Worm (Caenorhabditis elegans): ENCODE data around the gene egl-20.

egl-20 gene

DNA sequence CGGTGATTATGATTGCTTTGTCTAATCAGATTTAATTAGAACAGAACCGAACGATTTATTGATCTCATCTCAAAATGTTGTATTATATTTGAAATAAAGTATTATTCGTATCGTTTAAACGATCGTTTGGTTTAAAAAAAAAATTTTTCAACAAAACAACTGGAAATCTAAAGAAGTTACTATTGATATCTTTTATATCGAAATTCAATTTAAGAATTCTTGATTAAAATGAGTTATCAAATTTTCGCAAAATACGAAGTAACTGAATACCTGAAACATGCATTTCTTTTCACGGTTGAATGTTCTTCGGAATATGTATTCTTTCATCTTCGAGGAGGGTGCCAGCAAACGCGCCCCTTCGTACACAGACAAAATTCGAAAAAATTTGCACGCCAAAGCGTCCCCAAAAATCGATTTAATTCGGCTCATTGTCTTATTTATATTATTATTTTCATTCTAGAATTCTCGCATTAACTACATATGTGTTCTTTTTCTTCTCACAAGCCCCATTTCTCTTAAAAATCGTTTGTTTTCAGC is 42.7 kb upstream of the egl-20 start, which contains the start of gene npp-1 (continued):
- peak; percentile 30 for TF ChIP-seq lin-13 (GFP tag; optimal IDR thresholded peaks at IDR 0.05)
- TF ChIP-seq zfp-3 (GFP tag; conservative IDR thresholded peaks at IDR 0.05): no peak
- no peak for TF ChIP-seq dmd-9 (GFP tag; IDR thresholded peaks at IDR 0.05)
- no peak for TF ChIP-seq mdt-29 (GFP tag; IDR thresholded peaks at IDR 0.05)
- no peak for TF ChIP-seq ctbp-1 (GFP tag; IDR thresholded peaks at IDR 0.05)
- TF ChIP-seq arid-1 (GFP tag; conservative IDR thresholded peaks at IDR 0.05): no peak
- no peak for TF ChIP-seq attf-4 (tag; optimal IDR thresholded peaks at IDR 0.05)
- TF ChIP-seq sdz-12 (GFP tag; optimal IDR thresholded peaks at IDR 0.05): no peak
- no peak for TF ChIP-seq ceh-82 (tag; optimal IDR thresholded peaks at IDR 0.05)
- no peak for TF ChIP-seq zip-2 (tag; optimal IDR thresholded peaks at IDR 0.05)
- TF ChIP-seq pqm-1 (tag; optimal IDR thresholded peaks at IDR 0.05): no peak
- TF ChIP-seq daf-8 (GFP tag; IDR thresholded peaks at IDR 0.05): no peak
- TF ChIP-seq zfp-2 (tag; optimal IDR thresholded peaks at IDR 0.05): no peak
- no peak for TF ChIP-seq ceh-62 (tag; optimal IDR thresholded peaks at IDR 0.05)
- TF ChIP-seq madf-9 (GFP tag; conservative IDR thresholded peaks at IDR 0.05): no peak
- TF ChIP-seq spr-1 (tag; optimal IDR thresholded peaks at IDR 0.05): no peak
- TF ChIP-seq ZK546.5 (tag; optimal IDR thresholded peaks at IDR 0.05): no peak
- peak; percentile 17 for TF ChIP-seq nhr-28 (tag; optimal IDR thresholded peaks at IDR 0.05)
- TF ChIP-seq snpc-1.2 (GFP tag; IDR thresholded peaks at IDR 0.05): no peak
- no peak for TF ChIP-seq mxl-2 (GFP tag; conservative IDR thresholded peaks at IDR 0.05)
- TF ChIP-seq nhr-102 (tag; optimal IDR thresholded peaks at IDR 0.05): no peak
- no peak for TF ChIP-seq saeg-2 (GFP tag; IDR thresholded peaks at IDR 0.05)
- no peak for TF ChIP-seq fos-1 (tag; optimal IDR thresholded peaks at IDR 0.05)
- TF ChIP-seq mep-1 (tag; optimal IDR thresholded peaks at IDR 0.05): no peak
- no peak for TF ChIP-seq F37D6.2 (tag; optimal IDR thresholded peaks at IDR 0.05)
- no peak for TF ChIP-seq Y48G9A.11 (GFP tag; IDR thresholded peaks at IDR 0.05)
- no peak for TF ChIP-seq duxl-1 (tag; optimal IDR thresholded peaks at IDR 0.05; ENCODE audit: poor library complexity)
- TF ChIP-seq nhr-76 (tag; optimal IDR thresholded peaks at IDR 0.05): no peak
- no peak for TF ChIP-seq egl-43 (GFP tag; IDR thresholded peaks at IDR 0.05)
- TF ChIP-seq nhr-77 (tag; optimal IDR thresholded peaks at IDR 0.05): peak; percentile 28
- no peak for TF ChIP-seq ama-1 (optimal IDR thresholded peaks at IDR 0.05)
- TF ChIP-seq jun-1 (tag; optimal IDR thresholded peaks at IDR 0.05): no peak
- no peak for TF ChIP-seq D1046.2 (GFP tag; IDR thresholded peaks at IDR 0.05)
- TF ChIP-seq ceh-32 (tag; optimal IDR thresholded peaks at IDR 0.05; ENCODE audit: poor library complexity): no peak
- TF ChIP-seq ZK337.2 (GFP tag; IDR thresholded peaks at IDR 0.05): no peak
- TF ChIP-seq daf-16 (GFP tag; optimal IDR thresholded peaks at IDR 0.05): no peak
- peak; percentile 12 for TF ChIP-seq daf-16 (tag; optimal IDR thresholded peaks at IDR 0.05)
- TF ChIP-seq Y75B8A.6 (GFP tag; IDR thresholded peaks at IDR 0.05): no peak
- no peak for TF ChIP-seq F49E8.2 (tag; optimal IDR thresholded peaks at IDR 0.05; ENCODE audit: borderline replicate concordance)
- no peak for TF ChIP-seq spr-3 (GFP tag; optimal IDR thresholded peaks at IDR 0.05)
- TF ChIP-seq mxl-3 (GFP tag; optimal IDR thresholded peaks at IDR 0.05): no peak
- TF ChIP-seq R02D3.7 (tag; optimal IDR thresholded peaks at IDR 0.05): no peak
- TF ChIP-seq dpl-1 (GFP tag; optimal IDR thresholded peaks at IDR 0.05): peak; percentile 55
- TF ChIP-seq tag-97 (GFP tag; IDR thresholded peaks at IDR 0.05): no peak
- no peak for TF ChIP-seq F10B5.3 (tag; optimal IDR thresholded peaks at IDR 0.05)
- TF ChIP-seq mdl-1 (tag; optimal IDR thresholded peaks at IDR 0.05): no peak
- no peak for TF ChIP-seq lir-3 (tag; optimal IDR thresholded peaks at IDR 0.05)
- no peak for TF ChIP-seq nhr-111 (GFP tag; optimal IDR thresholded peaks at IDR 0.05)
- TF ChIP-seq cey-2 (tag; optimal IDR thresholded peaks at IDR 0.05; ENCODE audit: borderline replicate concordance, insufficient read depth): no peak
- TF ChIP-seq hlh-30 (tag; optimal IDR thresholded peaks at IDR 0.05; ENCODE audit: insufficient read depth): no peak
- TF ChIP-seq daf-19 (GFP tag; conservative IDR thresholded peaks at IDR 0.05): no peak
- no peak for TF ChIP-seq nhr-6 (tag; optimal IDR thresholded peaks at IDR 0.05)

Measured in whole organism, L4 larva.